Fruit fly (Drosophila melanogaster): ENCODE results near the gene CG12523.

CG12523 gene

dm6 chr3L:10843273-10843672 is 42.3 kb downstream of the CG12523 start (continued):
- TF ChIP-seq CG6765 (GFP tag; optimal IDR thresholded peaks at IDR 0.05): no peak
- peak; percentile 48 for TF ChIP-seq CG2202 (tag; optimal IDR thresholded peaks at IDR 0.05)
- no peak for TF ChIP-seq Bgb (GFP tag; IDR thresholded peaks at IDR 0.05; ENCODE audit: partially characterized antibody)
- no peak for TF ChIP-seq seq (GFP tag; IDR thresholded peaks at IDR 0.05)
- peak; percentile 59 for TF ChIP-seq row (GFP tag; IDR thresholded peaks at IDR 0.05)
- TF ChIP-seq Nf-YA (GFP tag; IDR thresholded peaks at IDR 0.05): no peak
- no peak for TF ChIP-seq CG14667 (GFP tag; IDR thresholded peaks at IDR 0.05)
- no peak for TF ChIP-seq CG11560 (tag; IDR thresholded peaks at IDR 0.05)
- TF ChIP-seq CG15696 (tag; optimal IDR thresholded peaks at IDR 0.05): peak; percentile 81
- TF ChIP-seq phol (tag; optimal IDR thresholded peaks at IDR 0.05): peak; percentile 87
- peak; percentile 10 for TF ChIP-seq CG1603 (tag; optimal IDR thresholded peaks at IDR 0.05)
- TF ChIP-seq CG15479 (GFP tag; optimal IDR thresholded peaks at IDR 0.05): no peak
- peak; percentile 1 for TF ChIP-seq run (tag; optimal IDR thresholded peaks at IDR 0.05)
- TF ChIP-seq esg (GFP tag; conservative IDR thresholded peaks at IDR 0.05): 0 out of 2 replicates have a peak, but pooled peaks have one; percentile 16
- TF ChIP-seq tll (GFP tag; optimal IDR thresholded peaks at IDR 0.05): no peak
- TF ChIP-seq NC2β (GFP tag; optimal IDR thresholded peaks at IDR 0.05): no peak
- peak; percentile 39 for TF ChIP-seq gcm (GFP tag; optimal IDR thresholded peaks at IDR 0.05)
- TF ChIP-seq Oli (tag; optimal IDR thresholded peaks at IDR 0.05): peak; percentile 58
- no peak; the same call in 1 of the 2 replicates for TF ChIP-seq onecut (GFP tag; IDR thresholded peaks at IDR 0.05)
- TF ChIP-seq CG12236 (GFP tag; optimal IDR thresholded peaks at IDR 0.05): no peak
- TF ChIP-seq CG9727 (GFP tag; optimal IDR thresholded peaks at IDR 0.05): peak; percentile 87
- TF ChIP-seq chn (GFP tag; optimal IDR thresholded peaks at IDR 0.05): no peak
- no peak for TF ChIP-seq CG4730 (GFP tag; IDR thresholded peaks at IDR 0.05)
- no peak for TF ChIP-seq sima (GFP tag; optimal IDR thresholded peaks at IDR 0.05)
- TF ChIP-seq pros (GFP tag; optimal IDR thresholded peaks at IDR 0.05): no peak
- no peak for TF ChIP-seq Bteb2 (GFP tag; optimal IDR thresholded peaks at IDR 0.05)
- TF ChIP-seq E2f1 (GFP tag; IDR thresholded peaks at IDR 0.05): no peak
- no peak for TF ChIP-seq CG42726 (GFP tag; IDR thresholded peaks at IDR 0.05; ENCODE audit: partially characterized antibody)
- TF ChIP-seq shn (GFP tag; optimal IDR thresholded peaks at IDR 0.05): no peak
- no peak for TF ChIP-seq CG2889 (GFP tag; IDR thresholded peaks at IDR 0.05)
- TF ChIP-seq zfh2 (GFP tag; optimal IDR thresholded peaks at IDR 0.05): no peak
- TF ChIP-seq HHEX (GFP tag; optimal IDR thresholded peaks at IDR 0.05): peak; percentile 38
- TF ChIP-seq dimm (GFP tag; IDR thresholded peaks at IDR 0.05): 0 out of 2 replicates have a peak, but pooled peaks have one; percentile 13
- TF ChIP-seq CG3838 (GFP tag; optimal IDR thresholded peaks at IDR 0.05): no peak
- no peak for TF ChIP-seq D19B (GFP tag; optimal IDR thresholded peaks at IDR 0.05)
- peak; percentile 44 for TF ChIP-seq CG12104 (GFP tag; optimal IDR thresholded peaks at IDR 0.05)
- TF ChIP-seq CG32772 (GFP tag; IDR thresholded peaks at IDR 0.05): no peak
- TF ChIP-seq CG15011 (GFP tag; optimal IDR thresholded peaks at IDR 0.05): no peak
- no peak for TF ChIP-seq D (optimal IDR thresholded peaks at IDR 0.05)
- peak; percentile 74 for TF ChIP-seq D (GFP tag; optimal IDR thresholded peaks at IDR 0.05)
- TF ChIP-seq Blimp-1 (GFP tag; optimal IDR thresholded peaks at IDR 0.05): peak; percentile 69
- TF ChIP-seq Asciz (GFP tag; optimal IDR thresholded peaks at IDR 0.05): peak; percentile 63
- no peak for TF ChIP-seq Taf1 (GFP tag; IDR thresholded peaks at IDR 0.05)
- TF ChIP-seq Hsf (GFP tag; optimal IDR thresholded peaks at IDR 0.05): no peak
- TF ChIP-seq sqz (GFP tag; optimal IDR thresholded peaks at IDR 0.05): peak; percentile 50
- TF ChIP-seq CG3726 (GFP tag; IDR thresholded peaks at IDR 0.05): no peak
- TF ChIP-seq HmgZ (tag; optimal IDR thresholded peaks at IDR 0.05): no peak
- peak in 1 of 2 experiments; percentile 77 for TF ChIP-seq bsh (GFP tag; optimal IDR thresholded peaks at IDR 0.05)
- TF ChIP-seq Oaz (GFP tag; IDR thresholded peaks at IDR 0.05): no peak
- no peak for TF ChIP-seq usp (GFP tag; optimal IDR thresholded peaks at IDR 0.05)
- TF ChIP-seq cwo (GFP tag; optimal IDR thresholded peaks at IDR 0.05): peak; percentile 6
- no peak for TF ChIP-seq repo (GFP tag; optimal IDR thresholded peaks at IDR 0.05)
